Worm (Caenorhabditis elegans): ENCODE measurements around the gene unc-49.

Gene unc-49

ce11 chrIII:10520523-10520922, at the start of gene unc-49:
TSS of gene unc-49 (plus strand) at chrIII:10520762.
- no peak for TF ChIP-seq ceh-39 (tag; optimal IDR thresholded peaks at IDR 0.05)
- TF ChIP-seq hlh-1 (tag; optimal IDR thresholded peaks at IDR 0.05): peak; percentile 62
- TF ChIP-seq unc-39 (tag; optimal IDR thresholded peaks at IDR 0.05): no peak
- peak; percentile 47 for TF ChIP-seq unc-120 (tag; optimal IDR thresholded peaks at IDR 0.05; ENCODE audit: poor library complexity, severe bottlenecking)
- peak; percentile 22 for TF ChIP-seq unc-62 (GFP tag; optimal IDR thresholded peaks at IDR 0.05)

ce11 chrIII:10470927-10471326, 49.6 kb upstream of the unc-49 start, which contains the start of gene cul-1:
TSS of gene cul-1 (plus strand) at chrIII:10471237.
- TF ChIP-seq lin-13 (tag; optimal IDR thresholded peaks at IDR 0.05) (no peak), hlh-1 (tag; optimal IDR thresholded peaks at IDR 0.05) (peak; percentile 43), ceh-83 (GFP tag; optimal IDR thresholded peaks at IDR 0.05) (no peak), nhr-237 (tag; optimal IDR thresholded peaks at IDR 0.05) (no peak), bed-3 (GFP tag; optimal IDR thresholded peaks at IDR 0.05) (no peak), zip-8 (tag; optimal IDR thresholded peaks at IDR 0.05) (no peak), elt-1 (tag; optimal IDR thresholded peaks at IDR 0.05; ENCODE audit: borderline replicate concordance, insufficient read depth) (no peak)

ce11 chrIII:10474945-10475344, 45.6 kb upstream of the unc-49 start, which contains the start of gene D2045.9:
TSS of gene D2045.9 (plus strand) at chrIII:10475245.
- TF ChIP-seq sem-2 (GFP tag; optimal IDR thresholded peaks at IDR 0.05) (no peak), nhr-28 (tag; optimal IDR thresholded peaks at IDR 0.05) (no peak), elt-1 (tag; optimal IDR thresholded peaks at IDR 0.05; ENCODE audit: borderline replicate concordance, insufficient read depth) (no peak), ceh-43 (GFP tag; optimal IDR thresholded peaks at IDR 0.05) (no peak), ces-1 (GFP tag; optimal IDR thresholded peaks at IDR 0.05) (no peak), drap-1 (GFP tag; optimal IDR thresholded peaks at IDR 0.05) (no peak), unc-39 (tag; optimal IDR thresholded peaks at IDR 0.05) (no peak), mab-5 (tag; optimal IDR thresholded peaks at IDR 0.05) (no peak), tbx-8 (GFP tag; optimal IDR thresholded peaks at IDR 0.05) (no peak)

ce11 chrIII:10479180-10479579, 41.4 kb upstream of the unc-49 start, which contains the start of gene D2045.7:
TSS of gene D2045.7 (plus strand) at chrIII:10479480.
- TF ChIP-seq lin-32 (GFP tag; optimal IDR thresholded peaks at IDR 0.05) (no peak), lin-13 (tag; optimal IDR thresholded peaks at IDR 0.05) (no peak), elt-3 (tag; optimal IDR thresholded peaks at IDR 0.05) (no peak), nhr-237 (tag; optimal IDR thresholded peaks at IDR 0.05) (no peak), nhr-28 (tag; optimal IDR thresholded peaks at IDR 0.05) (no peak), nhr-12 (tag; optimal IDR thresholded peaks at IDR 0.05) (no peak), ceh-83 (GFP tag; optimal IDR thresholded peaks at IDR 0.05) (no peak), M03D4.4 (tag; optimal IDR thresholded peaks at IDR 0.05) (no peak), unc-120 (tag; optimal IDR thresholded peaks at IDR 0.05; ENCODE audit: poor library complexity, severe bottlenecking) (no peak), bed-3 (GFP tag; optimal IDR thresholded peaks at IDR 0.05) (no peak), ztf-11 (tag; optimal IDR thresholded peaks at IDR 0.05) (no peak), sem-2 (GFP tag; optimal IDR thresholded peaks at IDR 0.05) (no peak), mab-5 (tag; optimal IDR thresholded peaks at IDR 0.05) (no peak), ceh-43 (GFP tag; optimal IDR thresholded peaks at IDR 0.05) (no peak)

ce11 chrIII:10481497-10481896, 39.1 kb upstream of the unc-49 start:
- TF ChIP-seq hlh-1 (tag; optimal IDR thresholded peaks at IDR 0.05): no peak
- TF ChIP-seq pha-4 (tag; optimal IDR thresholded peaks at IDR 0.05): no peak
- no peak for TF ChIP-seq lsy-2 (tag; optimal IDR thresholded peaks at IDR 0.05)
- TF ChIP-seq elt-3 (tag; optimal IDR thresholded peaks at IDR 0.05): no peak

ce11 chrIII:10481988-10482387, 38.6 kb upstream of the unc-49 start, which contains the start of gene D2045.8:
TSS of gene D2045.8 (plus strand) at chrIII:10482288.
- no peak for TF ChIP-seq sptf-1 (tag; optimal IDR thresholded peaks at IDR 0.05)
- no peak for TF ChIP-seq ces-1 (GFP tag; optimal IDR thresholded peaks at IDR 0.05)
- TF ChIP-seq nhr-28 (tag; optimal IDR thresholded peaks at IDR 0.05): no peak
- no peak for TF ChIP-seq unc-120 (tag; optimal IDR thresholded peaks at IDR 0.05; ENCODE audit: poor library complexity, severe bottlenecking)
- no peak for TF ChIP-seq nhr-76 (tag; optimal IDR thresholded peaks at IDR 0.05)
- TF ChIP-seq lin-32 (GFP tag; optimal IDR thresholded peaks at IDR 0.05): no peak
- no peak for TF ChIP-seq ceh-39 (tag; optimal IDR thresholded peaks at IDR 0.05)
- no peak for TF ChIP-seq cnd-1 (tag; optimal IDR thresholded peaks at IDR 0.05)
- TF ChIP-seq zip-8 (tag; optimal IDR thresholded peaks at IDR 0.05): no peak
- TF ChIP-seq nhr-237 (tag; optimal IDR thresholded peaks at IDR 0.05): no peak
- no peak for TF ChIP-seq ceh-83 (GFP tag; optimal IDR thresholded peaks at IDR 0.05)
- TF ChIP-seq sem-2 (GFP tag; optimal IDR thresholded peaks at IDR 0.05): no peak
- TF ChIP-seq lin-13 (tag; optimal IDR thresholded peaks at IDR 0.05): no peak
